Worm (Caenorhabditis elegans): ENCODE measurements around the gene C09G4.4.

ce11 chrIV:8534997-8535414 is 22.2 kb downstream of the C09G4.4 start:
- TF ChIP-seq egl-27 (tag; optimal IDR thresholded peaks at IDR 0.05) (no peak), skn-1 (tag; optimal IDR thresholded peaks at IDR 0.05) (no peak), mab-5 (tag; optimal IDR thresholded peaks at IDR 0.05) (no peak), nhr-129 (tag; optimal IDR thresholded peaks at IDR 0.05) (peak; percentile 80), lin-11 (tag; optimal IDR thresholded peaks at IDR 0.05) (no peak), ama-1 (optimal IDR thresholded peaks at IDR 0.05) (peak; percentile 80), mdl-1 (tag; optimal IDR thresholded peaks at IDR 0.05) (peak; percentile 36 to 69), lin-39 (tag; optimal IDR thresholded peaks at IDR 0.05) (no peak), sma-3 (GFP tag; optimal IDR thresholded peaks at IDR 0.05) (peak; percentile 76), R02D3.7 (tag; optimal IDR thresholded peaks at IDR 0.05) (no peak), unc-62 (GFP tag; optimal IDR thresholded peaks at IDR 0.05) (no peak), ceh-16 (tag; optimal IDR thresholded peaks at IDR 0.05) (no peak), unc-39 (tag; optimal IDR thresholded peaks at IDR 0.05) (no peak)
